Fruit fly (Drosophila melanogaster) whole organism, embryonic: ENCODE data around the gene Pat1.
A peak's percentile ranks its signal among the peaks of the same experiment; 100 is the strongest.

ENCODE experiments used
- Awh ChIP-seq: fragments of 200-800 bp; sonication (Bioruptor generic); IDR thresholded peaks from 2 replicates; pipeline ENCODE4, ENCODE4 v1.3.6; 2022; ENCODE audit warnings: missing biosample characterization, missing genetic modification characterization
- Bdp1 ChIP-seq: fragments of 200-800 bp; sonication (Bioruptor generic); optimal IDR thresholded peaks from 3 replicates; lab custom pipeline; 2016; ENCODE audit warnings: missing biosample characterization, missing genetic modification characterization
- Bgb ChIP-seq: fragments of 200-800 bp; sonication (Bioruptor generic); IDR thresholded peaks from 2 replicates; pipeline ENCODE4 v1.3.6; 2022; ENCODE audit warnings: missing biosample characterization, missing genetic modification characterization; ENCODE audit not compliant: partially characterized antibody
- CG10147 ChIP-seq: fragments of 200-800 bp; sonication (Bioruptor generic); optimal IDR thresholded peaks from 2 replicates; lab custom pipeline; 2019; ENCODE audit warnings: missing biosample characterization, mild to moderate bottlenecking, missing genetic modification characterization, moderate library complexity
- CG10366 ChIP-seq: fragments of 200-800 bp; sonication (Bioruptor generic); IDR thresholded peaks from 2 replicates; pipeline ENCODE4 v1.3.6; 2022; ENCODE audit warnings: missing biosample characterization, missing genetic modification characterization
- CG10959 ChIP-seq: fragments of 200-800 bp; sonication (Bioruptor generic); IDR thresholded peaks from 2 replicates; pipeline ENCODE4 v1.3.6; 2022; ENCODE audit warnings: missing biosample characterization, missing genetic modification characterization
- CG11560 ChIP-seq: fragments of 200-800 bp; sonication (Bioruptor generic); IDR thresholded peaks from 3 replicates; pipeline ENCODE4 v1.3.6; 2022; ENCODE audit warnings: missing biosample characterization, missing genetic modification characterization
- CG15479 ChIP-seq: fragments of 200-800 bp; sonication (Bioruptor generic); optimal IDR thresholded peaks from 3 replicates; lab custom pipeline; 2019; ENCODE audit warnings: missing biosample characterization, mild to moderate bottlenecking, missing genetic modification characterization, moderate library complexity
- CG17829 ChIP-seq: fragments of 200-800 bp; optimal IDR thresholded peaks from 2 replicates; lab custom pipeline; 2019; ENCODE audit warnings: missing biosample characterization, mild to moderate bottlenecking, missing genetic modification characterization, moderate library complexity
- CG18764 ChIP-seq: fragments of 200-800 bp; sonication (Bioruptor generic); optimal IDR thresholded peaks from 3 replicates; lab custom pipeline; 2016; ENCODE audit warnings: missing biosample characterization, missing genetic modification characterization
- CG2129 ChIP-seq: fragments of 200-800 bp; sonication (Bioruptor generic); IDR thresholded peaks from 2 replicates; pipeline ENCODE4 v1.3.6; 2022; ENCODE audit warnings: missing biosample characterization, missing genetic modification characterization; ENCODE audit not compliant: partially characterized antibody
- CG2712 ChIP-seq: fragments of 200-800 bp; optimal IDR thresholded peaks from 3 replicates; lab custom pipeline; 2019; ENCODE audit warnings: missing biosample characterization, mild to moderate bottlenecking, missing genetic modification characterization, moderate library complexity
- CG32767 ChIP-seq: fragments of 200-800 bp; sonication (Bioruptor generic); IDR thresholded peaks from 2 replicates; pipeline ENCODE4 v1.3.6; 2022; ENCODE audit warnings: missing biosample characterization, missing genetic modification characterization
- CG4328 ChIP-seq: fragments of 200-800 bp; sonication (Bioruptor generic); optimal IDR thresholded peaks from 3 replicates; lab custom pipeline; 2017; ENCODE audit warnings: missing biosample characterization, missing genetic modification reagents, missing genetic modification characterization
- CG4707 ChIP-seq: fragments of 200-800 bp; sonication (Bioruptor generic); optimal IDR thresholded peaks from 2 replicates; lab custom pipeline; 2018; ENCODE audit warnings: missing biosample characterization, mild to moderate bottlenecking, missing genetic modification characterization, moderate library complexity
- CG6272 ChIP-seq: fragments of 200-800 bp; sonication (Bioruptor generic); IDR thresholded peaks from 2 replicates; pipeline ENCODE4 v1.3.6; 2022; ENCODE audit warnings: missing biosample characterization, missing genetic modification characterization
- CG6683 ChIP-seq: fragments of 200-800 bp; sonication (Bioruptor generic); optimal IDR thresholded peaks from 2 replicates; lab custom pipeline; 2017; ENCODE audit warnings: missing biosample characterization, mild to moderate bottlenecking, missing genetic modification characterization, missing genetic modification reagents
- CG7556 ChIP-seq: fragments of 200-800 bp; sonication (Bioruptor generic); optimal IDR thresholded peaks from 2 replicates; lab custom pipeline; 2017; ENCODE audit warnings: missing biosample characterization, mild to moderate bottlenecking, missing genetic modification characterization
- CG7987 ChIP-seq: fragments of 200-800 bp; sonication (Bioruptor generic); optimal IDR thresholded peaks from 2 replicates; lab custom pipeline; 2018; ENCODE audit warnings: missing biosample characterization, mild to moderate bottlenecking, missing genetic modification characterization, moderate library complexity
- CG9215 ChIP-seq: fragments of 200-800 bp; sonication (Bioruptor generic); IDR thresholded peaks from 2 replicates; pipeline ENCODE4 v1.3.6; 2022; ENCODE audit warnings: missing biosample characterization, missing genetic modification characterization
- CG9437 ChIP-seq: fragments of 200-800 bp; sonication (Bioruptor generic); optimal IDR thresholded peaks from 2 replicates; lab custom pipeline; 2018; ENCODE audit warnings: missing biosample characterization, mild to moderate bottlenecking, missing genetic modification characterization
- CG9817 ChIP-seq: fragments of 200-800 bp; sonication (Bioruptor generic); optimal IDR thresholded peaks from 2 replicates; lab custom pipeline; 2018; ENCODE audit warnings: missing biosample characterization, mild to moderate bottlenecking, missing genetic modification characterization, moderate library complexity
- Dll ChIP-seq: fragments of 200-800 bp; sonication (Bioruptor generic); IDR thresholded peaks from 4 replicates; pipeline ENCODE4 v1.3.6; 2022; ENCODE audit warnings: missing biosample characterization, missing genetic modification characterization; ENCODE audit not compliant: partially characterized antibody
- E2f1 ChIP-seq: fragments of 200-800 bp; sonication (Bioruptor generic); IDR thresholded peaks from 2 replicates; pipeline ENCODE4 v1.3.6; 2022; ENCODE audit warnings: missing biosample characterization, missing genetic modification characterization
- ERR ChIP-seq: fragments of 200-800 bp; sonication (Bioruptor generic); optimal IDR thresholded peaks from 2 replicates; lab custom pipeline; 2016; ENCODE audit warnings: missing biosample characterization, missing genetic modification characterization
- Ets97D ChIP-seq: fragments of 200-800 bp; sonication (Bioruptor generic); optimal IDR thresholded peaks from 3 replicates; lab custom pipeline; 2016; ENCODE audit warnings: missing biosample characterization, missing genetic modification characterization
- GATAe ChIP-seq: fragments of 200-800 bp; sonication (Bioruptor generic); conservative IDR thresholded peaks from 2 replicates; pipeline ENCODE4 v1.3.6; 2022; ENCODE audit warnings: missing biosample characterization, missing genetic modification characterization
- HHEX ChIP-seq: fragments of 200-800 bp; sonication (Bioruptor generic); optimal IDR thresholded peaks from 3 replicates; lab custom pipeline; 2017; ENCODE audit warnings: missing biosample characterization, mild to moderate bottlenecking, missing genetic modification characterization, missing genetic modification reagents
- Hmr ChIP-seq: fragments of 200-800 bp; sonication (Bioruptor generic); optimal IDR thresholded peaks from 3 replicates; lab custom pipeline; 2017; ENCODE audit warnings: mild to moderate bottlenecking, missing biosample characterization, missing genetic modification reagents, missing genetic modification characterization
- MBD-R2 ChIP-seq: fragments of 200-800 bp; sonication (Bioruptor generic); IDR thresholded peaks from 2 replicates; pipeline ENCODE4 v1.3.6; 2022; ENCODE audit warnings: missing biosample characterization, missing genetic modification characterization
- NK7.1 ChIP-seq: fragments of 200-800 bp; sonication (Bioruptor generic); optimal IDR thresholded peaks from 3 replicates; lab custom pipeline; 2016; ENCODE audit warnings: missing biosample characterization, missing genetic modification characterization
- Nf-YB ChIP-seq: fragments of 200-800 bp; sonication (Bioruptor generic); optimal IDR thresholded peaks from 3 replicates; lab custom pipeline; 2019; ENCODE audit warnings: missing biosample characterization, mild to moderate bottlenecking, missing genetic modification characterization, moderate library complexity
- NfI ChIP-seq: fragments of 200-800 bp; sonication (Bioruptor generic); optimal IDR thresholded peaks from 3 replicates; lab custom pipeline; 2018; ENCODE audit warnings: missing biosample characterization, mild to moderate bottlenecking, missing genetic modification characterization, moderate library complexity
- Oli ChIP-seq: fragments of 200-800 bp; sonication (Bioruptor generic); optimal IDR thresholded peaks from 2 replicates; lab custom pipeline; 2018; ENCODE audit warnings: missing biosample characterization, mild to moderate bottlenecking, missing genetic modification characterization, moderate library complexity
- Ptx1 ChIP-seq: fragments of 200-800 bp; sonication (Bioruptor generic); IDR thresholded peaks from 2 replicates; pipeline ENCODE4 v1.3.6; 2022; ENCODE audit warnings: missing biosample characterization, missing genetic modification characterization
- Spps ChIP-seq: fragments of 200-800 bp; sonication (Bioruptor generic); optimal IDR thresholded peaks from 2 replicates; lab custom pipeline; 2018; ENCODE audit warnings: missing biosample characterization, mild to moderate bottlenecking, missing genetic modification characterization
- Ssrp ChIP-seq: fragments of 200-800 bp; sonication (Bioruptor generic); optimal IDR thresholded peaks from 2 replicates; lab custom pipeline; 2018; ENCODE audit warnings: missing biosample characterization, mild to moderate bottlenecking, missing genetic modification characterization, moderate library complexity
- bowl ChIP-seq: fragments of 200-800 bp; sonication (Bioruptor generic); IDR thresholded peaks from 2 replicates; pipeline ENCODE4 v1.3.6; 2022; ENCODE audit warnings: missing biosample characterization, missing genetic modification characterization
- dm ChIP-seq: fragments of 200-800 bp; sonication (Bioruptor generic); optimal IDR thresholded peaks from 3 replicates; lab custom pipeline; 2016; ENCODE audit warnings: missing biosample characterization, missing genetic modification characterization
- en ChIP-seq: fragments of 200-800 bp; sonication (Bioruptor generic); optimal IDR thresholded peaks from 2 replicates; lab custom pipeline; 2016; ENCODE audit warnings: missing biosample characterization, missing genetic modification characterization
- knrl ChIP-seq: fragments of 200-800 bp; sonication (Bioruptor generic); IDR thresholded peaks from 3 replicates; pipeline ENCODE4 v1.3.6; 2022; ENCODE audit warnings: missing biosample characterization, missing genetic modification characterization; ENCODE audit not compliant: partially characterized antibody
- maf-S ChIP-seq: fragments of 200-800 bp; sonication (Bioruptor generic); optimal IDR thresholded peaks from 2 replicates; lab custom pipeline; 2016; ENCODE audit warnings: missing biosample characterization, missing genetic modification characterization
- pzg ChIP-seq: fragments of 200-800 bp; sonication (Bioruptor generic); optimal IDR thresholded peaks from 3 replicates; lab custom pipeline; 2018; ENCODE audit warnings: missing biosample characterization, mild to moderate bottlenecking, missing genetic modification characterization, moderate library complexity
- schlank ChIP-seq: fragments of 200-800 bp; sonication (Bioruptor generic); optimal IDR thresholded peaks from 2 replicates; lab custom pipeline; 2018; ENCODE audit warnings: missing biosample characterization, mild to moderate bottlenecking, missing genetic modification characterization
- slou ChIP-seq: fragments of 200-800 bp; sonication (Bioruptor generic); optimal IDR thresholded peaks from 3 replicates; lab custom pipeline; 2016; ENCODE audit warnings: missing biosample characterization, missing genetic modification characterization
- slp2 ChIP-seq: fragments of 200-800 bp; sonication (Bioruptor generic); optimal IDR thresholded peaks from 2 replicates; lab custom pipeline; 2016; ENCODE audit warnings: missing biosample characterization, missing genetic modification characterization
- tgo ChIP-seq: fragments of 200-800 bp; sonication (Bioruptor generic); IDR thresholded peaks from 3 replicates; pipeline ENCODE4 v1.3.6; 2022; ENCODE audit warnings: missing biosample characterization, missing genetic modification characterization
- tna ChIP-seq: fragments of 200-800 bp; sonication (Bioruptor generic); IDR thresholded peaks from 2 replicates; pipeline ENCODE4 v1.3.6; 2022; ENCODE audit warnings: missing biosample characterization, missing genetic modification characterization; ENCODE audit not compliant: partially characterized antibody
- trem ChIP-seq: fragments of 200-800 bp; optimal IDR thresholded peaks from 3 replicates; lab custom pipeline; 2019; ENCODE audit warnings: missing biosample characterization, mild to moderate bottlenecking, missing genetic modification characterization, moderate library complexity

Pat1 gene

DNA sequence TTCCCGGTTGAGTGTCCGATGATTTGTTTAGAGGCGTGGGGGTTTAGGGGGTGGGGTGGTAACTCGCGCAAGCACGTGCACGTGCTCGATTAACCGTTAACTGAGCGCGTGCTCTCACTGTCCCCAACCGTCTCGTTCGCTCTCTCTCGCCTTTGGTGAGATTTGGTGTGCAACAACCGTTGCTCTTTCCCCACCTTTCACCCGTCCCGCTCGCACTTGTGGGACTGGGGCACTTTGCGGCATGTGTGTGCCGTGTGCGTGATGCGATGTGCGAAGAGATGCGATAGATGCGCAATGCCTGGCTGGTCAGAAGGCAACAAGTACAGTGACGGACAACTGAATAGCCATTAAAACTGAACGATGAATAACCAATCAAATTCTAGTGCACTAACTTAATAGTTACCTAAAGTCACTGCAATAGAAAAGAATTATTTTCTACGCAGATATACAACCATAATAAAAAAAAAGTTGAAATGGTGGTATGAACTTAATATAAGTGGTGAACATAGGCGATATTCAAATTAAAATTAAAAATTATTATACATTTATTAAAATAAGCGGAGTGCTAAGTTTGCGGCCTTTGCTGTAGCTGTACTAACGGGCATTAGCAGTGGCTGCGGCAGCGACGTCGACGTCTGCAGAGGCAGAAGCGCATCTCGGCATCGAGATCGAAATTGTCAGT lies 19.2 kb upstream of the Pat1 start (continued):
- TF ChIP-seq Hmr (GFP tag; lab: Kevin White, UChicago): peak; percentile 80
- peak; percentile 33; the same call in 1 of the 2 replicates for TF ChIP-seq MBD-R2 (GFP tag; lab: Robert Waterston, UW)
- peak; percentile 96 for TF ChIP-seq CG2712 (tag; lab: Kevin White, UChicago)
- peak; percentile 86 for TF ChIP-seq CG32767 (GFP tag; lab: Robert Waterston, UW)
- no peak for TF ChIP-seq slou (GFP tag; lab: Kevin White, UChicago)
- TF ChIP-seq NK7.1 (GFP tag; lab: Kevin White, UChicago): no peak
- no peak for TF ChIP-seq GATAe
- TF ChIP-seq maf-S (GFP tag; lab: Kevin White, UChicago): no peak
- peak; percentile 95 for TF ChIP-seq CG17829
- peak; percentile 66 for TF ChIP-seq Awh (GFP tag; lab: Robert Waterston, UW)
- peak; percentile 76 for TF ChIP-seq HHEX (GFP tag; lab: Kevin White, UChicago)
- peak; percentile 85 for TF ChIP-seq NfI (GFP tag; lab: Kevin White, UChicago)
- TF ChIP-seq Bgb (GFP tag; lab: Robert Waterston, UW): no peak
- TF ChIP-seq CG4328 (GFP tag; lab: Kevin White, UChicago): peak; percentile 80
- peak; percentile 82 for TF ChIP-seq Nf-YB (GFP tag; lab: Kevin White, UChicago)
- TF ChIP-seq CG6683 (GFP tag; lab: Kevin White, UChicago): peak; percentile 74
- TF ChIP-seq CG9437 (GFP tag; lab: Kevin White, UChicago): peak; percentile 84
- TF ChIP-seq CG10959: peak; percentile 80
- peak; percentile 74 for TF ChIP-seq CG9817 (tag; lab: Kevin White, UChicago)
- peak; percentile 35 for TF ChIP-seq slp2
- peak; percentile 27; the same call in 1 of the 3 replicates for TF ChIP-seq CG11560 (tag; lab: Robert Waterston, UW)
- TF ChIP-seq schlank (tag; lab: Kevin White, UChicago): no peak
- peak; percentile 42 for TF ChIP-seq en (GFP tag; lab: Kevin White, UChicago)
- peak; percentile 91 for TF ChIP-seq trem (tag; lab: Kevin White, UChicago)
- peak; percentile 81 for TF ChIP-seq CG10147 (GFP tag; lab: Kevin White, UChicago)
- peak; percentile 66 for TF ChIP-seq CG9215 (GFP tag; lab: Robert Waterston, UW)
- TF ChIP-seq Oli: peak; percentile 92
- TF ChIP-seq CG4707 (GFP tag; lab: Kevin White, UChicago): peak; percentile 73
- peak; percentile 83 for TF ChIP-seq Ptx1 (GFP tag; lab: Robert Waterston, UW)
- peak; percentile 59 for TF ChIP-seq CG10366 (GFP tag; lab: Robert Waterston, UW)
- no peak for TF ChIP-seq CG7987 (GFP tag; lab: Kevin White, UChicago)
- peak; percentile 87 for TF ChIP-seq tgo (GFP tag; lab: Robert Waterston, UW)
- no peak for TF ChIP-seq bowl
- peak; percentile 78 for TF ChIP-seq E2f1 (GFP tag; lab: Robert Waterston, UW)
- TF ChIP-seq Spps (tag; lab: Kevin White, UChicago): peak; percentile 91
- TF ChIP-seq Ssrp: peak; percentile 93
- no peak for TF ChIP-seq Dll (GFP tag; lab: Robert Waterston, UW)
- TF ChIP-seq CG18764 (GFP tag; lab: Kevin White, UChicago): peak; percentile 67
- TF ChIP-seq CG15479 (GFP tag; lab: Kevin White, UChicago): no peak
- TF ChIP-seq pzg (GFP tag; lab: Kevin White, UChicago): no peak
- TF ChIP-seq tna (GFP tag; lab: Robert Waterston, UW): no peak
- TF ChIP-seq Bdp1 (GFP tag; lab: Kevin White, UChicago): no peak
- TF ChIP-seq CG6272: no peak
- TF ChIP-seq CG7556 (GFP tag; lab: Kevin White, UChicago): peak; percentile 92
- no peak for TF ChIP-seq Ets97D
- TF ChIP-seq knrl (GFP tag; lab: Robert Waterston, UW): no peak
- TF ChIP-seq CG2129: no peak
- TF ChIP-seq dm (GFP tag; lab: Kevin White, UChicago): no peak
- no peak for TF ChIP-seq ERR (GFP tag; lab: Kevin White, UChicago)
